Fruit fly (Drosophila melanogaster): Measurements from ENCODE around the gene Sry-delta.
A peak's percentile ranks its signal among the peaks of the same experiment; 100 is the strongest.

Sry-delta gene

DNA sequence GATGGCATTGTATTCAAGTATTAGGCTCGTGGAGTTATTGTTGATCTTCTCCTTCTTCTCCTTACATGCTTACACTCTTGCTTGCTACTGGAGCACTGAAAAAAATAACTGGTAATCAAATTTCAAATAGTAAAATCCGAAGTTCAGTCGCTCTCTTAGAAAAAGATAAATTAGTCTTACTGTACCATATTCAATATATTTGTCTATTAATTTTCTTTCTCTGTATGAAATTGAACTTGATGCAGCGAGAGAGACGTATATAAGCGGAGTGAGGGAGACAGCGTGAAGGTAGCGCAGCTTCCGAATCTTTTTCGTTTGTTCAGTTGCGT is 18.0 kb downstream of the Sry-delta start (continued):
- TF ChIP-seq kni (GFP tag; optimal IDR thresholded peaks at IDR 0.05) (peak; percentile 49), Nf-YA (GFP tag; IDR thresholded peaks at IDR 0.05) (peak; percentile 93), CG3838 (GFP tag; optimal IDR thresholded peaks at IDR 0.05) (no peak), NfI (GFP tag; optimal IDR thresholded peaks at IDR 0.05) (peak; percentile 52), psq (GFP tag; optimal IDR thresholded peaks at IDR 0.05) (peak; percentile 5), klu (GFP tag; IDR thresholded peaks at IDR 0.05) (peak; percentile 75), Gsc (GFP tag; IDR thresholded peaks at IDR 0.05) (peak; percentile 67), NC2α (GFP tag; optimal IDR thresholded peaks at IDR 0.05) (peak; percentile 42), sug (tag; optimal IDR thresholded peaks at IDR 0.05) (peak; percentile 69), CG7745 (tag; optimal IDR thresholded peaks at IDR 0.05) (no peak), Xbp1 (GFP tag; optimal IDR thresholded peaks at IDR 0.05) (peak; percentile 79), CG18011 (GFP tag; optimal IDR thresholded peaks at IDR 0.05) (no peak), ssp (GFP tag; IDR thresholded peaks at IDR 0.05) (peak; percentile 78), bowl (GFP tag; IDR thresholded peaks at IDR 0.05) (peak; percentile 89), cwo (GFP tag; optimal IDR thresholded peaks at IDR 0.05) (peak; percentile 78), CG7987 (GFP tag; optimal IDR thresholded peaks at IDR 0.05) (peak; percentile 80), Dek (tag; optimal IDR thresholded peaks at IDR 0.05) (peak; percentile 80), Xrp1 (GFP tag; IDR thresholded peaks at IDR 0.05) (peak; percentile 94), HLHmδ (GFP tag; optimal IDR thresholded peaks at IDR 0.05) (no peak), CG3726 (GFP tag; IDR thresholded peaks at IDR 0.05) (peak; percentile 85; the same call in 1 of the 3 replicates), Chrac-16 (GFP tag; optimal IDR thresholded peaks at IDR 0.05) (peak; percentile 64), CTCF (GFP tag; optimal IDR thresholded peaks at IDR 0.05) (peak; percentile 48), ham (GFP tag; IDR thresholded peaks at IDR 0.05) (0 out of 2 replicates have a peak, but pooled peaks have one; percentile 43), CG8478 (optimal IDR thresholded peaks at IDR 0.05) (no peak), lov (optimal IDR thresholded peaks at IDR 0.05) (no peak), lov (GFP tag; IDR thresholded peaks at IDR 0.05) (peak; percentile 94), gsb-n (tag; optimal IDR thresholded peaks at IDR 0.05) (peak; percentile 92), Stat92E (GFP tag; optimal IDR thresholded peaks at IDR 0.05) (peak in 1 of 3 experiments; percentile 83), CG17359 (tag; optimal IDR thresholded peaks at IDR 0.05) (peak; percentile 98), gfzf (GFP tag; optimal IDR thresholded peaks at IDR 0.05) (no peak), CG17802 (tag; optimal IDR thresholded peaks at IDR 0.05) (peak; percentile 82), grau (tag; optimal IDR thresholded peaks at IDR 0.05) (peak; percentile 39), CG2202 (tag; optimal IDR thresholded peaks at IDR 0.05) (peak; percentile 26), CG11695 (GFP tag; IDR thresholded peaks at IDR 0.05) (peak; percentile 86), CG6175 (GFP tag; IDR thresholded peaks at IDR 0.05) (peak; percentile 55; the same call in 1 of the 3 replicates), ranshi (GFP tag; IDR thresholded peaks at IDR 0.05) (peak; percentile 92), CG10209 (GFP tag; optimal IDR thresholded peaks at IDR 0.05) (peak; percentile 67), CG8281 (tag; optimal IDR thresholded peaks at IDR 0.05) (peak; percentile 67), CG2129 (GFP tag; IDR thresholded peaks at IDR 0.05; ENCODE audit: partially characterized antibody) (no peak), sna (GFP tag; IDR thresholded peaks at IDR 0.05; ENCODE audit: partially characterized antibody) (no peak), CG4820 (GFP tag; optimal IDR thresholded peaks at IDR 0.05) (peak; percentile 90), CG9932 (GFP tag; IDR thresholded peaks at IDR 0.05) (peak; percentile 68), dysf (GFP tag; IDR thresholded peaks at IDR 0.05) (peak; percentile 88), MESR4 (GFP tag; optimal IDR thresholded peaks at IDR 0.05) (no peak), Dbx (GFP tag; IDR thresholded peaks at IDR 0.05) (peak; percentile 64; the same call in 1 of the 3 replicates), CG30431 (GFP tag; optimal IDR thresholded peaks at IDR 0.05) (peak; percentile 42), B-H2 (GFP tag; optimal IDR thresholded peaks at IDR 0.05) (no peak), CG4730 (GFP tag; IDR thresholded peaks at IDR 0.05) (peak; percentile 83), B-H1 (GFP tag; IDR thresholded peaks at IDR 0.05) (peak; percentile 92), CG1233 (GFP tag; optimal IDR thresholded peaks at IDR 0.05) (peak; percentile 83), H15 (GFP tag; IDR thresholded peaks at IDR 0.05) (peak; percentile 89), CG12299 (tag; optimal IDR thresholded peaks at IDR 0.05) (peak; percentile 48)
